Worm (Caenorhabditis elegans): Measurements from ENCODE around the gene C01G5.25.

DNA sequence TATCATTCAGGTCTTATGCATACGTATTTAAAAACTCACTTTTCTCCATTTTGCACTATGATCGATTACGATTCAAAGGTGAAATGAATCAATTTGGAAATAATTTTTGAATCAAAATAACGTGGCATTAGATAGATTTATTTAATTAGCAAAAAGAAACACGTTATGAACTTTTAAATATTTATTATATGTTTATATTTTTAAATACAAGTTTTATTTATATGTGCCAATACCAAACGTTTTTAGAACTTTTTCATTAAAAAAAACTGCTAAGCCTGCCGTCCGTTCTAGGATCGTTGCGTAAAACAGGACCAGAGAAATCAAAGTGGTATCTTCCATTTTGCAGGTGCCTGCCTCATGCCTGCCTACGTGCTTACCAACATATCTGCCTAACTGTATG lies 55.8 kb downstream of the C01G5.25 start, which contains the start of gene F38A5.6:
- TF ChIP-seq ama-1 (optimal IDR thresholded peaks at IDR 0.05) (no peak), ceh-13 (GFP tag; optimal IDR thresholded peaks at IDR 0.05) (no peak), hnd-1 (tag; optimal IDR thresholded peaks at IDR 0.05) (no peak), pes-1 (GFP tag; IDR thresholded peaks at IDR 0.05) (no peak), flt-1 (GFP tag; IDR thresholded peaks at IDR 0.05) (no peak), tra-4 (tag; optimal IDR thresholded peaks at IDR 0.05) (no peak), hmbx-1 (tag; optimal IDR thresholded peaks at IDR 0.05) (no peak), F13C5.2 (tag; optimal IDR thresholded peaks at IDR 0.05) (no peak), aly-1 (tag; optimal IDR thresholded peaks at IDR 0.05) (no peak), tbx-11 (GFP tag; IDR thresholded peaks at IDR 0.05) (no peak)
